Worm (Caenorhabditis elegans) whole organism, early embryonic: ENCODE results near the gene Y43F8C.17.

Experiments used
- B0310.2 ChIP-seq: sonication (generic microtip); optimal IDR thresholded peaks from 2 replicates; lab custom pipeline; 2016; ENCODE audit warnings: mild to moderate bottlenecking, missing genetic modification characterization, missing compliant biosample characterization
- F13C5.2 ChIP-seq: sonication (generic microtip); optimal IDR thresholded peaks from 2 replicates; lab custom pipeline; 2017; ENCODE audit warnings: mild to moderate bottlenecking, missing genetic modification characterization, inconsistent platforms, missing compliant biosample characterization
- aly-1 ChIP-seq: sonication (generic microtip); optimal IDR thresholded peaks from 2 replicates; lab custom pipeline; 2016; ENCODE audit warnings: missing genetic modification characterization, missing compliant biosample characterization
- ama-1 ChIP-seq: fragments of 150-350 bp; optimal IDR thresholded peaks from 2 replicates; lab custom pipeline; 2014
- ceh-13 ChIP-seq: fragments of 200-800 bp; sonication (Bioruptor generic); optimal IDR thresholded peaks from 2 replicates; lab custom pipeline; 2018; ENCODE audit warnings: mild to moderate bottlenecking, missing genetic modification characterization, missing compliant biosample characterization
- ceh-36 ChIP-seq: sonication (generic microtip); optimal IDR thresholded peaks from 2 replicates; lab custom pipeline; 2016; ENCODE audit warnings: missing genetic modification characterization, inconsistent platforms, missing compliant biosample characterization
- ets-7 ChIP-seq: sonication (generic microtip); optimal IDR thresholded peaks from 2 replicates; lab custom pipeline; 2016; ENCODE audit warnings: missing genotype, missing genetic modification characterization, missing compliant biosample characterization
- flt-1 ChIP-seq: fragments of 200-800 bp; sonication (Bioruptor generic); IDR thresholded peaks from 2 replicates; pipeline ENCODE4 v1.3.6; 2022; ENCODE audit warnings: missing genetic modification characterization, missing compliant biosample characterization
- hmbx-1 ChIP-seq: sonication (generic microtip); optimal IDR thresholded peaks from 2 replicates; lab custom pipeline; 2016; ENCODE audit warnings: mild to moderate bottlenecking, missing genetic modification characterization, missing compliant biosample characterization
- hmg-4 ChIP-seq: fragments of 200-800 bp; sonication (Bioruptor generic); optimal IDR thresholded peaks from 2 replicates; lab custom pipeline; 2018; ENCODE audit warnings: mild to moderate bottlenecking, missing genetic modification characterization, missing compliant biosample characterization
- hnd-1 ChIP-seq: sonication (generic microtip); optimal IDR thresholded peaks from 2 replicates; lab custom pipeline; 2016; ENCODE audit warnings: missing genetic modification characterization, missing compliant biosample characterization
- pes-1 ChIP-seq: fragments of 200-800 bp; sonication (Bioruptor generic); IDR thresholded peaks from 2 replicates; pipeline ENCODE4 v1.3.6; 2022; ENCODE audit warnings: missing genetic modification reagents, missing genetic modification characterization, missing compliant biosample characterization
- scrt-1 ChIP-seq: fragments of 200-800 bp; sonication (Bioruptor generic); IDR thresholded peaks from 2 replicates; pipeline ENCODE4 v1.3.6; 2022; ENCODE audit warnings: missing genetic modification characterization, missing compliant biosample characterization
- sea-1 ChIP-seq: fragments of 200-800 bp; sonication (Bioruptor generic); conservative IDR thresholded peaks from 2 replicates; pipeline ENCODE4 v1.3.6; 2022; ENCODE audit warnings: missing genetic modification characterization, missing compliant biosample characterization
- tbx-11 ChIP-seq: fragments of 200-800 bp; sonication (Bioruptor generic); IDR thresholded peaks from 2 replicates; pipeline ENCODE4 v1.3.6; 2022; ENCODE audit warnings: missing genetic modification characterization, missing compliant biosample characterization
- tbx-37 ChIP-seq: fragments of 200-800 bp; sonication (Bioruptor generic); conservative IDR thresholded peaks from 2 replicates; pipeline ENCODE4 v1.3.6; 2022; ENCODE audit warnings: missing genetic modification reagents, missing genetic modification characterization, missing compliant biosample characterization
- tra-4 ChIP-seq: sonication (generic microtip); optimal IDR thresholded peaks from 2 replicates; lab custom pipeline; 2017; ENCODE audit warnings: missing genetic modification characterization, missing compliant biosample characterization

Gene Y43F8C.17

ce11 chrV:19715847-19716246 is at the start of gene Y43F8C.17:
Gene Y43F8C.17 (plus strand): TSS chrV:19716147.
- TF ChIP-seq ceh-13 (GFP tag; lab: Kevin White, UChicago), result no peak
- no peak for TF ChIP-seq pes-1
- no peak for TF ChIP-seq hnd-1 (tag; lab: Kevin White, UChicago)
- no peak for TF ChIP-seq sea-1 (GFP tag; lab: Robert Waterston, UW)
- no peak for TF ChIP-seq ets-7 (tag; lab: Kevin White, UChicago)
- TF ChIP-seq ceh-36 (tag; lab: Kevin White, UChicago), result no peak
- TF ChIP-seq ama-1, result no peak
- no peak for TF ChIP-seq hmbx-1
- no peak for TF ChIP-seq tra-4 (tag; lab: Kevin White, UChicago)
- no peak for TF ChIP-seq tbx-37

- TF ChIP-seq scrt-1, result no peak
- TF ChIP-seq ceh-13 (GFP tag; lab: Kevin White, UChicago), result no peak
- no peak for TF ChIP-seq hmbx-1
- TF ChIP-seq flt-1, result no peak
- no peak for TF ChIP-seq tbx-11 (GFP tag; lab: Robert Waterston, UW)
Observed at ce11 chrV:19666308-19666707, 49.6 kb upstream of the Y43F8C.17 start.

ce11 chrV:19667716-19668115 is 48.2 kb upstream of the Y43F8C.17 start:
- TF ChIP-seq hmg-4 (GFP tag; lab: Kevin White, UChicago) (no peak), F13C5.2 (tag; lab: Kevin White, UChicago) (no peak), tbx-37 (no peak), ets-7 (tag; lab: Kevin White, UChicago) (no peak), pes-1 (no peak), sea-1 (GFP tag; lab: Robert Waterston, UW) (no peak), tbx-11 (GFP tag; lab: Robert Waterston, UW) (no peak)

- TF ChIP-seq tbx-37 (no peak), aly-1 (tag; lab: Kevin White, UChicago) (no peak), ceh-13 (GFP tag; lab: Kevin White, UChicago) (no peak)
Observed at ce11 chrV:19668213-19668612, 47.7 kb upstream of the Y43F8C.17 start.

ce11 chrV:19669959-19670358 is 46.0 kb upstream of the Y43F8C.17 start, which contains the start of gene Y43F8C.11:
Gene Y43F8C.11 (plus strand): TSS chrV:19670259.
- TF ChIP-seq tbx-37 (no peak), hmbx-1 (no peak), ama-1 (no peak), sea-1 (GFP tag; lab: Robert Waterston, UW) (no peak), B0310.2 (tag; lab: Kevin White, UChicago) (no peak), hnd-1 (tag; lab: Kevin White, UChicago) (no peak), tra-4 (tag; lab: Kevin White, UChicago) (no peak), ets-7 (tag; lab: Kevin White, UChicago) (no peak), tbx-11 (GFP tag; lab: Robert Waterston, UW) (no peak), ceh-36 (tag; lab: Kevin White, UChicago) (no peak), flt-1 (no peak), hmg-4 (GFP tag; lab: Kevin White, UChicago) (no peak), ceh-13 (GFP tag; lab: Kevin White, UChicago) (no peak), aly-1 (tag; lab: Kevin White, UChicago) (no peak), scrt-1 (no peak), F13C5.2 (tag; lab: Kevin White, UChicago) (no peak), pes-1 (no peak)

- no peak for TF ChIP-seq ets-7 (tag; lab: Kevin White, UChicago)
- no peak for TF ChIP-seq tbx-37
- TF ChIP-seq hnd-1 (tag; lab: Kevin White, UChicago), result no peak
- TF ChIP-seq tbx-11 (GFP tag; lab: Robert Waterston, UW), result no peak
- no peak for TF ChIP-seq hmg-4 (GFP tag; lab: Kevin White, UChicago)
- no peak for TF ChIP-seq ceh-13 (GFP tag; lab: Kevin White, UChicago)
- TF ChIP-seq ama-1, result no peak
- TF ChIP-seq scrt-1, result no peak
- no peak for TF ChIP-seq aly-1 (tag; lab: Kevin White, UChicago)
- TF ChIP-seq pes-1, result no peak
- TF ChIP-seq F13C5.2 (tag; lab: Kevin White, UChicago), result no peak
- TF ChIP-seq sea-1 (GFP tag; lab: Robert Waterston, UW), result no peak
- no peak for TF ChIP-seq B0310.2 (tag; lab: Kevin White, UChicago)
- TF ChIP-seq hmbx-1, result no peak
- TF ChIP-seq tra-4 (tag; lab: Kevin White, UChicago), result no peak
- no peak for TF ChIP-seq ceh-36 (tag; lab: Kevin White, UChicago)
- TF ChIP-seq flt-1, result no peak
Observed at ce11 chrV:19670866-19671265, 45.1 kb upstream of the Y43F8C.17 start.

- TF ChIP-seq tra-4 (tag; lab: Kevin White, UChicago), result no peak
- no peak for TF ChIP-seq sea-1 (GFP tag; lab: Robert Waterston, UW)
- TF ChIP-seq aly-1 (tag; lab: Kevin White, UChicago), result no peak
- TF ChIP-seq F13C5.2 (tag; lab: Kevin White, UChicago), result no peak
Observed at ce11 chrV:19671816-19672215, 44.1 kb upstream of the Y43F8C.17 start.

ce11 chrV:19672357-19672756 is 43.6 kb upstream of the Y43F8C.17 start:
- TF ChIP-seq pes-1 (no peak), ama-1 (no peak), ceh-36 (tag; lab: Kevin White, UChicago) (no peak), flt-1 (no peak), scrt-1 (no peak), ets-7 (tag; lab: Kevin White, UChicago) (no peak), ceh-13 (GFP tag; lab: Kevin White, UChicago) (no peak), sea-1 (GFP tag; lab: Robert Waterston, UW) (no peak), hmg-4 (GFP tag; lab: Kevin White, UChicago) (no peak), hnd-1 (tag; lab: Kevin White, UChicago) (no peak)
